Worm (Caenorhabditis elegans): Measurements from ENCODE around the gene epi-1.

ce11 chrIV:10711729-10712128 lies 45.1 kb downstream of the epi-1 start, which contains the start of gene glb-21:
- no peak for TF ChIP-seq bed-3 (GFP tag; optimal IDR thresholded peaks at IDR 0.05)
- TF ChIP-seq hlh-1 (tag; optimal IDR thresholded peaks at IDR 0.05), result no peak
- TF ChIP-seq elt-1 (tag; optimal IDR thresholded peaks at IDR 0.05; ENCODE audit: borderline replicate concordance, insufficient read depth), result no peak
- TF ChIP-seq elt-3 (tag; optimal IDR thresholded peaks at IDR 0.05), result no peak
- no peak for TF ChIP-seq lin-13 (tag; optimal IDR thresholded peaks at IDR 0.05)
- TF ChIP-seq unc-39 (tag; optimal IDR thresholded peaks at IDR 0.05), result no peak
- no peak for TF ChIP-seq nhr-28 (tag; optimal IDR thresholded peaks at IDR 0.05)
- TF ChIP-seq ztf-11 (tag; optimal IDR thresholded peaks at IDR 0.05), result no peak
- TF ChIP-seq zip-8 (tag; optimal IDR thresholded peaks at IDR 0.05), result no peak
- no peak for TF ChIP-seq ces-1 (GFP tag; optimal IDR thresholded peaks at IDR 0.05)
- TF ChIP-seq sptf-1 (tag; optimal IDR thresholded peaks at IDR 0.05), result no peak
- no peak for TF ChIP-seq lsy-2 (tag; optimal IDR thresholded peaks at IDR 0.05)

Measured in whole organism, mixed stage, embryonic.